Worm (Caenorhabditis elegans) whole organism, midembryonic: ENCODE measurements around the gene str-229.

Experiments used
- T22C8.4 ChIP-seq: fragments of 200-800 bp; sonication (Bioruptor generic); IDR thresholded peaks from 2 replicates; pipeline ENCODE4 v1.3.6; 2022; ENCODE audit warnings: missing genetic modification characterization, missing compliant biosample characterization
- cog-1 ChIP-seq: sonication (generic microtip); optimal IDR thresholded peaks from 2 replicates; lab custom pipeline; 2016; ENCODE audit warnings: missing genetic modification characterization, missing compliant biosample characterization
- flt-1 ChIP-seq: fragments of 200-800 bp; sonication (Bioruptor generic); IDR thresholded peaks from 2 replicates; pipeline ENCODE4 v1.3.6; 2022; ENCODE audit warnings: missing genetic modification characterization, missing compliant biosample characterization
- klf-2 ChIP-seq: fragments of 200-800 bp; sonication (Bioruptor generic); conservative IDR thresholded peaks from 2 replicates; pipeline ENCODE4 v1.3.6; 2022; ENCODE audit warnings: missing genetic modification reagents, missing genetic modification characterization, missing compliant biosample characterization
- med-1 ChIP-seq: sonication (generic microtip); optimal IDR thresholded peaks from 2 replicates; lab custom pipeline; 2017; ENCODE audit warnings: missing genetic modification characterization, mild to moderate bottlenecking, missing compliant biosample characterization, antibody characterized with exemption, missing genetic modification reagents; ENCODE audit not compliant: insufficient read depth
- ref-1 ChIP-seq: fragments of 200-800 bp; sonication (Bioruptor generic); conservative IDR thresholded peaks from 2 replicates; pipeline ENCODE4 v1.3.6; 2022; ENCODE audit warnings: missing genetic modification reagents, missing genetic modification characterization, missing compliant biosample characterization
- tab-1 ChIP-seq: fragments of 200-800 bp; sonication (Bioruptor generic); IDR thresholded peaks from 2 replicates; pipeline ENCODE4 v1.3.6; 2022; ENCODE audit warnings: missing genetic modification characterization, missing compliant biosample characterization
- ztf-23 ChIP-seq: fragments of 200-800 bp; sonication (Bioruptor generic); IDR thresholded peaks from 2 replicates; pipeline ENCODE4 v1.3.6; 2022; ENCODE audit warnings: missing genetic modification reagents, missing genetic modification characterization, missing compliant biosample characterization
- ztf-29 ChIP-seq: fragments of 200-800 bp; sonication (Bioruptor generic); IDR thresholded peaks from 2 replicates; pipeline ENCODE4 v1.3.6; 2022; ENCODE audit warnings: missing genetic modification reagents, missing genetic modification characterization, missing compliant biosample characterization

Gene str-229

DNA sequence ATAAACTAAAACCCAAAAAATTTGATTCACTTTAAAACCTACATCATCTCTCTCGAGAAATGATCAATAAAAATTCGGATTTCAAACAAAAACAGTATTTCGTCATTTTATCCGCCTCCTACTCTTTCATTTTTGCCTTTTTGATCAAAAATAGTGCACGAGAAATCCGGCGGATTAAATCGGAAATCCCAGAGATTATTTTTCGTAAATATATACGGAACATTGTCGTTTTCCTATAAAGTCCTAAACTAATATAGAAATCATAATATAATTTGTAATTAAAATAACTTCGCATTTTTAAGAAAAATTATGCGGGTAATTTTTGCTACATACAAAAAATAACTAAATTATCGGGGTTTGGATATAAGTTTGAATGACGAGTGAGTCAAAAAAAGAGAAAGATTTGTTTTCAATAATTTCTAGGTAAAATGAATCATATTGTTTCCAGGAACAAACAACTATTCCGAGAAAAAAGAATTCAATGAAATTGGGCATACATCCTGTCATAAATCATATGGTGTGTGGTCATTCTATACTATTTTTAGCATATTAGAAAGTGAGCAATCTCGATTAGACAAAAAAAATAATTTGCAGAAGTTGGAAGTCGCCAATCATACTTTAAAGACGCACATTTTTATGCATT lies 28.1 kb downstream of the str-229 start, which contains the start of gene nhr-158:
Gene nhr-158, minus strand, starts transcription at position 51 of the 643 bp plus-strand sequence.
- TF ChIP-seq T22C8.4 (GFP tag; lab: Robert Waterston, UW), result no peak
- no peak for TF ChIP-seq cog-1
- no peak for TF ChIP-seq tab-1
- TF ChIP-seq ztf-29 (GFP tag; lab: Robert Waterston, UW), result no peak
- no peak for TF ChIP-seq ref-1 (GFP tag; lab: Robert Waterston, UW)
- no peak for TF ChIP-seq med-1 (GFP tag; lab: Kevin White, UChicago)
- no peak for TF ChIP-seq ztf-23
- no peak for TF ChIP-seq flt-1 (GFP tag; lab: Robert Waterston, UW)
- no peak for TF ChIP-seq klf-2 (GFP tag; lab: Robert Waterston, UW)

DNA sequence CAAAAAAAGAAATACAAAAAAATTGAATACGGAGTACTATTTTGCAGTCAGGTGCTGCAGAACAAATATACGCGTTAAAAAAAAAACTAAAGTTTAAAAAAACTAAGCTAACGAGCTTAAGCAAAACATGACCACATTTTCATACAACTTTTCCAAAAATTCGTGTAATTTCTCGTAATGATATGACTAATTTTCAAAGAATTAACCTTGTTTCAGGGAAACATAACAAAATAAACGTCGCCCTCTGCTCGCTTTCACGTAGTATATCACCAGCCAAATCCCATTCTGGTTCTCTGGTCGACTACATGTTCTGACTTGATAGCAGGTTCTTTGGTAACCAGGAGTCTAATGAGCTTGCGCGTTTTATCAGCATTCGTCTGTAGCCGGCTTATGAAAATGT lies 32.0 kb downstream of the str-229 start:
- TF ChIP-seq ztf-29 (GFP tag; lab: Robert Waterston, UW), result no peak
- TF ChIP-seq ref-1 (GFP tag; lab: Robert Waterston, UW), result no peak
- no peak for TF ChIP-seq med-1 (GFP tag; lab: Kevin White, UChicago)
- TF ChIP-seq flt-1 (GFP tag; lab: Robert Waterston, UW), result no peak
- TF ChIP-seq klf-2 (GFP tag; lab: Robert Waterston, UW), result no peak
- TF ChIP-seq cog-1, result no peak
- TF ChIP-seq tab-1, result no peak
- TF ChIP-seq ztf-23, result no peak
- no peak for TF ChIP-seq T22C8.4 (GFP tag; lab: Robert Waterston, UW)

DNA sequence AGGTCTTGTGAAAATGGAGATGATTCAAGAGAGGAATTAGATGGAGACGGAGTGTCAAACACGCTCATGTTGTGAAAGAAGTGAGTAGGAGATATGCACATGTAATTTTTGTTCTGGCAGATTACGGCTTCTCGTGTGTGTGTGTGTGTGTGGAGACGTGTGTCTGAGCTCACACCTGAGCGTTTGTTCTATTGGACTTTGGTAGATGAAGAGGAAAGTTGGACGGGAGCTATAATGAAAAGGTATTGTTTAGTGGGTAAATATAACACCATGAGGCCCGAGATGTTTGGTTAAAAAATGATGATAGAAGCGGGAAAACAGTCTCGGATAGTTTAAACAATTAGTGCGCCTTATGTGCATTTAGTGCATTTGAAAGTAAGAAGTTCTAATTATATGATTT lies 33.5 kb downstream of the str-229 start, which contains the start of gene nhr-157:
Gene nhr-157, minus strand, starts transcription at position 101 of the 400 bp plus-strand sequence.
- TF ChIP-seq T22C8.4 (GFP tag; lab: Robert Waterston, UW) (no peak), klf-2 (GFP tag; lab: Robert Waterston, UW) (no peak), flt-1 (GFP tag; lab: Robert Waterston, UW) (no peak), tab-1 (no peak), ref-1 (GFP tag; lab: Robert Waterston, UW) (no peak), cog-1 (no peak), ztf-29 (GFP tag; lab: Robert Waterston, UW) (no peak)

DNA sequence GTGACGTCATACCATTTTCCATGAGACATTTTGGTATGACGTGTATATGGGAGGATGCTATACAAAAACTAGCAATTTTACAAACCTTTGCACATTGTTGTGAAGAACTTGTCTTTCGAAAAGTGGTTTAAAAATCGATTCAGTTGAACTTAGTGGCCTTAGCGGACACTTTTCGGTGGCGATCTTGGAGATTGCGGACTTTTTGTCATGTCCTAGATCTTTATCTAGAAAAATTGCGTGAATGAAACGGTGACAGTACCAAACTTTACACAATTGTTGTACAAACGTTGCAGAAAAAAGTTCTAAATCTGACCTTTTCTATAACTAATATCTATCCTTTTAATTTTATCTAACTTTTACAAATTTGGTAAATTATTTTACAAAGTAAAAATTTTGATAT lies 37.1 kb downstream of the str-229 start:
- no peak for TF ChIP-seq med-1 (GFP tag; lab: Kevin White, UChicago)
- no peak for TF ChIP-seq tab-1
- no peak for TF ChIP-seq ztf-23
- TF ChIP-seq cog-1, result no peak
- no peak for TF ChIP-seq T22C8.4 (GFP tag; lab: Robert Waterston, UW)
- no peak for TF ChIP-seq flt-1 (GFP tag; lab: Robert Waterston, UW)
- no peak for TF ChIP-seq klf-2 (GFP tag; lab: Robert Waterston, UW)
- no peak for TF ChIP-seq ztf-29 (GFP tag; lab: Robert Waterston, UW)
- TF ChIP-seq ref-1 (GFP tag; lab: Robert Waterston, UW), result no peak

DNA sequence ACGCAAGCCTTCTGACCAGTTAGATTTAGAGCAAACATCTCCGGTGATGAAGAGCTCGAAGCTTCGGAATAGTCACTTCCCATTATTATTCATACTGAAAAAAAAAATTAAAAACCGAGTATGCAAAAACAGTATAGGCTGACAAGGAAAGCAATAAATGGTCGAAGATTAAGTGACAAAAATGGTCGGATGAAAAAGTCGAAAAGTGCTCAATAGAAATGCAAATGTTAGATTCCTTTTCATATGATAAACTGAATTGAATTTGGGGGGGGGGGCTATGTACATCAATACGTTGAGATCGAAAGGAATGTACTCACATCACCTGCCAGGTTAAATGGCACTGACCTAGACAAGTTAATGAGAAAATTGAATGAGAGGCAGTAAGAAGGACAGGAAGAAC lies 39.5 kb downstream of the str-229 start, which contains the start of gene nhr-187:
Gene nhr-187, minus strand, starts transcription at position 101 of the 400 bp plus-strand sequence.
- TF ChIP-seq klf-2 (GFP tag; lab: Robert Waterston, UW) (no peak), ztf-29 (GFP tag; lab: Robert Waterston, UW) (no peak), med-1 (GFP tag; lab: Kevin White, UChicago) (no peak), flt-1 (GFP tag; lab: Robert Waterston, UW) (no peak), cog-1 (no peak), ref-1 (GFP tag; lab: Robert Waterston, UW) (no peak), tab-1 (no peak), ztf-23 (no peak), T22C8.4 (GFP tag; lab: Robert Waterston, UW) (no peak)

DNA sequence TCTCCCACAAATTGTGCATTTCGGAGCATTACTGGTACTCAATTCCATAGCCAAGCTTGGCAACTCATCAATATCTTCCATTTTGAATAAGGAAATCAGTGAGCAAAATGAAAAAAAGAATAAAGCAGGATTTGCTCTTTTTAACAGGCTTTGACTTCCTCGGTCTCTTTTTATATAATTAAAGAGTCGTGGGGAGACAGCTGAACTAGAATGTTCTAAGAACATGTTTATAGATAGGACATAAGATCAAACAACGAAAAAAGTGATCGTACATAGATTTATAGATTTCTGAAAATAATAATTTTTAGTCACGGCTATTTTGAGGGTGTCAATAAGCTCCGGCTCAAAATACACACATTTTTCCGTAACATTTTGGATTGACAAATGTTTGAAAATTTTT lies 42.2 kb downstream of the str-229 start, which contains the start of gene nhr-189:
Gene nhr-189, minus strand, starts transcription at position 121 of the 400 bp plus-strand sequence.
- TF ChIP-seq ztf-23 (no peak), med-1 (GFP tag; lab: Kevin White, UChicago) (no peak), ztf-29 (GFP tag; lab: Robert Waterston, UW) (no peak), ref-1 (GFP tag; lab: Robert Waterston, UW) (no peak), cog-1 (no peak), flt-1 (GFP tag; lab: Robert Waterston, UW) (no peak), T22C8.4 (GFP tag; lab: Robert Waterston, UW) (no peak), tab-1 (no peak), klf-2 (GFP tag; lab: Robert Waterston, UW) (no peak)

DNA sequence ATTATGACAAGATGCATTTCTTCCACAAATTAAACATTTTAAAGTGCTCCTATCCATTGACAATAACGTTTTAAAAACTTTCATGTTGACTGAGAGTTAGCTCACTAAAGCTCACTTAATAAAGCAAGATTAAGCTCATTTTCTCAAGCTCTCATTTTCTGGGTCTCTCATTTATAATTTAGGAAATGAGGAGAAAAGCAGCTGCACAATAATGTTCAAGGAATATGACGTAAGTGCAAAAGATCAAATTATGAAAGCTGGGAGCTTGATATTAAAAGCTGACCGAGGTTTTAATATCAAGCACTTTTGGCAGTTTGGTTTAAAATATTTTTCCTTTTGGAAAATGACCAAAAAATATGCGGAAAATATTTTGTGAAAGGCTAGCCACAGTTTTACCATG lies 44.6 kb downstream of the str-229 start, which contains the start of gene nhr-188:
Gene nhr-188, minus strand, starts transcription at position 84 of the 400 bp plus-strand sequence.
- TF ChIP-seq ztf-23, result no peak
- no peak for TF ChIP-seq cog-1
- TF ChIP-seq flt-1 (GFP tag; lab: Robert Waterston, UW), result no peak
- no peak for TF ChIP-seq med-1 (GFP tag; lab: Kevin White, UChicago)
- no peak for TF ChIP-seq tab-1
- TF ChIP-seq klf-2 (GFP tag; lab: Robert Waterston, UW), result no peak
- TF ChIP-seq ref-1 (GFP tag; lab: Robert Waterston, UW), result no peak
- no peak for TF ChIP-seq T22C8.4 (GFP tag; lab: Robert Waterston, UW)
- TF ChIP-seq ztf-29 (GFP tag; lab: Robert Waterston, UW), result no peak

DNA sequence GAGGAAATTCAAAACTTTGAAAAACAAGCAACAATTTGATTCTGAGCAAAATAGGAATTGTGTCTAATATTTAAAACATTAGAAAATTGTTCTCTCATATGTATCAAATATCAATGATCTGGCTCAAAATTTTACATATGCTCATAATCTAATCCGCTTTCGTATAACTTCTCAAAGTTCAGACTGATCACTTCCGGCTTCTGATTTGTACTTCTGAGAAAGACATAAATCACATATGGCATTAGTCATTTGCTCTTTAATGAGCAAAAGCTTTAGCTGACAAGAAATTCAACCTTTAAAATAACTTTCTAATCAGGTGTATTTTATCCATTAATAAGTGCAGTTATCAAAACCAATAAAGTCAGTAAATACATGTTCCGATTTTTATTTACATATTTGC lies 46.4 kb downstream of the str-229 start:
- TF ChIP-seq ref-1 (GFP tag; lab: Robert Waterston, UW) (no peak), med-1 (GFP tag; lab: Kevin White, UChicago) (no peak), klf-2 (GFP tag; lab: Robert Waterston, UW) (no peak), ztf-23 (no peak), T22C8.4 (GFP tag; lab: Robert Waterston, UW) (no peak), cog-1 (no peak), flt-1 (GFP tag; lab: Robert Waterston, UW) (no peak), tab-1 (no peak), ztf-29 (GFP tag; lab: Robert Waterston, UW) (no peak)

DNA sequence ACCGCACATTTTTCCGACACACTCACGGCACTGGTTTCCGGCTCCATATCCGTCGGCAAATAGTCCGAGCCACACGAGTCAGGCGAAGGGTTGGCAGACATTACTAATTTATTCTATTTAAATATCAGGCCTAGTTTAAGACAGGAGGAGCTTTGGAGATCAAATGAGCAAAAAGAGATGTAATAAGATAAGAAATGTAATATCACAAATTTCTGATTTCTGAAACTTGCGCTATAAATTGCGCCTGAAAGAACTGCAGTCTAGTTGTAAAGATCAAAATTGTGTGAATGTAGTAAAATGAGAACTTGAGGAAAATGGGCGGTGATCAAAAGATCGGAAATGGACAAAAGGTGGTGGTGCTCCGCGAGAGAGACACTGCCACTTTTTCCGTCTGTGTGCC lies 47.5 kb downstream of the str-229 start, which contains the start of gene nhr-186:
Gene nhr-186, minus strand, starts transcription at position 101 of the 400 bp plus-strand sequence.
- TF ChIP-seq med-1 (GFP tag; lab: Kevin White, UChicago) (no peak), ztf-23 (no peak), cog-1 (no peak), tab-1 (no peak), klf-2 (GFP tag; lab: Robert Waterston, UW) (no peak), flt-1 (GFP tag; lab: Robert Waterston, UW) (no peak), ztf-29 (GFP tag; lab: Robert Waterston, UW) (no peak), ref-1 (GFP tag; lab: Robert Waterston, UW) (no peak), T22C8.4 (GFP tag; lab: Robert Waterston, UW) (no peak)
